Worm (Caenorhabditis elegans): ENCODE data around the gene F52B11.5.
A peak's percentile ranks its signal among the peaks of the same experiment; 100 is the strongest.

The F52B11.5 gene

DNA sequence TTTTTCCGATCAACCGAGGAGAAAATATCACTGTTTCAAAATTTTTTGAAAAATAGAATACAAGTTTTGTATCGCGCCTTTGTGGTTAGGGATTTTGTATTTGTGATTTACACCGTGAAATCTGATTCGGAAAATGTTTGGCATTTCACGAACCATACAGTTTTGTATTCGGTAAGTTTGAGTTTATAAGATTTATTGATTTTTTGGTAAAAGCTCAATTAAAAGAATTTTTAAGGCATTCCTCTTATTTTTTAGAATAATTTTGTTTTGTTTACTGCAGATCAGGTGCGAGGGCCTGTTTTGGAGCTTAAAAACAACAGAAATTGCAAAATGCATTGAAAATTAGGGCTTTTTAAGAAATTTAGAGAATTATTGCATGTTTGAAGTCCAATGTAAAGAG is 30.4 kb upstream of the F52B11.5 start:
- no peak for TF ChIP-seq M03D4.4 (tag; optimal IDR thresholded peaks at IDR 0.05)
- no peak for TF ChIP-seq nhr-28 (tag; optimal IDR thresholded peaks at IDR 0.05)
- no peak for TF ChIP-seq ces-1 (GFP tag; optimal IDR thresholded peaks at IDR 0.05)
- no peak for TF ChIP-seq lin-13 (tag; optimal IDR thresholded peaks at IDR 0.05)
- no peak for TF ChIP-seq flh-1 (GFP tag; optimal IDR thresholded peaks at IDR 0.05)
- TF ChIP-seq ztf-11 (tag; optimal IDR thresholded peaks at IDR 0.05) = no peak
- TF ChIP-seq cnd-1 (tag; optimal IDR thresholded peaks at IDR 0.05) = no peak
- TF ChIP-seq unc-62 (GFP tag; optimal IDR thresholded peaks at IDR 0.05) = no peak
- TF ChIP-seq pha-4 (tag; optimal IDR thresholded peaks at IDR 0.05) = no peak
- no peak for TF ChIP-seq elt-3 (tag; optimal IDR thresholded peaks at IDR 0.05)
- no peak for TF ChIP-seq drap-1 (GFP tag; optimal IDR thresholded peaks at IDR 0.05)
- no peak for TF ChIP-seq lin-32 (GFP tag; optimal IDR thresholded peaks at IDR 0.05)
- no peak for TF ChIP-seq bed-3 (GFP tag; optimal IDR thresholded peaks at IDR 0.05)
- TF ChIP-seq mls-2 (tag; optimal IDR thresholded peaks at IDR 0.05) = no peak

DNA sequence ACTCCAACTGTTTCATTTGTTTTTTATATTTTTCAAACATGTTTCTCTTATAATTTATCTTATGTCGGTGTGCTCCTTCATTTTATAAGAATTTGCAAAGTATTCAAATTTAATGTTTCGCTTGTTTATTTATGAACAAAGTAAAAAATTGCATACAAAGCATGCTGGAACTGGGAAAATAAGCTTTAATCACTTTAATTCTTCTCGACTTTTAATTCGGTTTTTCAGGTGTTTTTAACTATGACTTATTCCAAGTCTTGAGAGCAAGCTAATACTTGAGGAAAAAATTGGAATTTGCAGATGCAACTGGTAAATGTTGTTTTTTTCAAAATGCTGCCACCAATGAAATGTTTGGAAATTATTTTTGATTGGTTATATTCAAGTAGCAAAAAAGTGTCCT is 28.7 kb upstream of the F52B11.5 start, which contains the start of gene srz-59:
Gene srz-59, plus strand, starts transcription at position 301 of the 400 bp plus-strand sequence.
- TF ChIP-seq hlh-1 (tag; optimal IDR thresholded peaks at IDR 0.05) (no peak), bed-3 (GFP tag; optimal IDR thresholded peaks at IDR 0.05) (no peak), drap-1 (GFP tag; optimal IDR thresholded peaks at IDR 0.05) (no peak), cnd-1 (tag; optimal IDR thresholded peaks at IDR 0.05) (no peak)

DNA sequence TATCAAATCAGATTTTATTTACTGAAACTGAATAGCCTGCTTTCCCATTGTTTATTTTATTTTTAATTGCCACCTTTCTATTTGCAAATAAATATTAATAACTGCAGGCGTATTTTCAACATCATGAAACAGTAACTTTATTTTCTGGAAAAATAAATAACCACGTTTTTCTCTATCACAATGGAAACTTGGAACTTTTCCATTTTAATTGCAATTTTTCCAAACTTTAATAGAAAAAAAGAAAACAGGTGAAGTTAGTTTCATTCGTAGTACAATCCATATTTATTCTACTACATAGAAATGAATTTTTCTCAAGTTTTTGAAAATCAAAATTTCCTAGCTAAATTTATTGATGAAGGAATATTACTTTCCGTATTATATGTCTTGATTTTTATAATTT is 26.1 kb upstream of the F52B11.5 start, which contains the start of gene srz-42:
Gene srz-42, plus strand, starts transcription at position 301 of the 400 bp plus-strand sequence.
- no peak for TF ChIP-seq nhr-76 (tag; optimal IDR thresholded peaks at IDR 0.05)
- TF ChIP-seq mls-2 (tag; optimal IDR thresholded peaks at IDR 0.05) = no peak
- no peak for TF ChIP-seq nhr-2 (tag; optimal IDR thresholded peaks at IDR 0.05)
- TF ChIP-seq ztf-11 (tag; optimal IDR thresholded peaks at IDR 0.05) = no peak
- TF ChIP-seq hlh-1 (tag; optimal IDR thresholded peaks at IDR 0.05) = no peak
- no peak for TF ChIP-seq cnd-1 (tag; optimal IDR thresholded peaks at IDR 0.05)
- TF ChIP-seq M03D4.4 (tag; optimal IDR thresholded peaks at IDR 0.05) = no peak
- TF ChIP-seq zip-8 (tag; optimal IDR thresholded peaks at IDR 0.05) = no peak
- no peak for TF ChIP-seq ces-1 (GFP tag; optimal IDR thresholded peaks at IDR 0.05)
- TF ChIP-seq drap-1 (GFP tag; optimal IDR thresholded peaks at IDR 0.05) = no peak
- TF ChIP-seq lsy-2 (tag; optimal IDR thresholded peaks at IDR 0.05) = no peak
- TF ChIP-seq unc-120 (tag; optimal IDR thresholded peaks at IDR 0.05; ENCODE audit: poor library complexity, severe bottlenecking) = no peak
- TF ChIP-seq unc-39 (tag; optimal IDR thresholded peaks at IDR 0.05) = no peak
- no peak for TF ChIP-seq nhr-237 (tag; optimal IDR thresholded peaks at IDR 0.05)
- TF ChIP-seq ham-2 (GFP tag; optimal IDR thresholded peaks at IDR 0.05) = no peak
- no peak for TF ChIP-seq unc-62 (GFP tag; optimal IDR thresholded peaks at IDR 0.05)
- TF ChIP-seq ceh-83 (GFP tag; optimal IDR thresholded peaks at IDR 0.05) = no peak
- TF ChIP-seq tbx-8 (GFP tag; optimal IDR thresholded peaks at IDR 0.05) = no peak
- no peak for TF ChIP-seq ceh-39 (tag; optimal IDR thresholded peaks at IDR 0.05)

DNA sequence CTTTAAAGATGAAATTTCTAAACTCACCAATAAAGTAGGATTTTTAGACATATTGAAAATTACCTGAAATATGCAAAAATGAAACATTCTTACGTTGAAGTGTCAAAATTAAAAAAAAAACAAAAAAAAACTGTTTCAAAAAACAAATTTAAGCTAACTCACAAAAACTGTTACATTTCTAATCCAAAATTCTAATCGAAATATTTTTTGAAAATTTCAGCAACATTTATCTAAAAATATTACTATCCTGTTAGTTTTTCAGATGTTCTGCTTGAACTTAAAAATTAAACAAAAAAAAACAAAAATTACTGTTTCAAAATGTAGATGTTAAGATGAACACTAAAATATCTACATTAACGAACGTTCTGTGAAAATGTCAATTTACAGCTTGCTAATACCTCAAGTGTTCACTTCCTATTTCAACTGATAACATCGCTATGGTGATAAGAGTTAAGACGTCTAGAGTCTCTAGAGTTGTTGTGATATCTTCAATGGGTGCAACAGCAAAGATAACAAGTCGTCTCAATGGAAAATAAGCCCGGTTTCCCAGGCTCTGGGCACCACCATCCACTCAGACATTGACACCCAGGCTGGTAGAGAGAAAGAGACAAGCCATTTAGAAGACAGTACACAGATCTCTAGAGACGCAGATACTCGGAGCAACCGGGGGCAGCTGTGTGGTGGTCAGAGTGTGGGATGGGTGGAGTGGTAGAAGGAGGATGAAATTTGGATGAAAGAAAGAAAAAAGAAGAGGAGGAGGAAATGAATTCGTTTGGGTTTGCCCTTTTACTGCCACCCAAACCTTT is 25.0 kb upstream of the F52B11.5 start, which contains the start of gene H12I19.115:
Gene H12I19.115, minus strand, starts transcription at position 51 of the 806 bp plus-strand sequence.
- no peak for TF ChIP-seq lin-13 (tag; optimal IDR thresholded peaks at IDR 0.05)
- no peak for TF ChIP-seq ceh-43 (GFP tag; optimal IDR thresholded peaks at IDR 0.05)
- no peak for TF ChIP-seq mep-1 (tag; optimal IDR thresholded peaks at IDR 0.05)
- no peak for TF ChIP-seq nhr-237 (tag; optimal IDR thresholded peaks at IDR 0.05)
- TF ChIP-seq ztf-11 (tag; optimal IDR thresholded peaks at IDR 0.05) = no peak
- peak; percentile 13 for TF ChIP-seq unc-62 (GFP tag; optimal IDR thresholded peaks at IDR 0.05)
- no peak for TF ChIP-seq unc-39 (tag; optimal IDR thresholded peaks at IDR 0.05)
- no peak for TF ChIP-seq ceh-39 (tag; optimal IDR thresholded peaks at IDR 0.05)
- TF ChIP-seq tbx-8 (GFP tag; optimal IDR thresholded peaks at IDR 0.05) = no peak
- TF ChIP-seq zip-8 (tag; optimal IDR thresholded peaks at IDR 0.05) = no peak
- no peak for TF ChIP-seq snpc-4 (tag; optimal IDR thresholded peaks at IDR 0.05)
- TF ChIP-seq ces-1 (GFP tag; optimal IDR thresholded peaks at IDR 0.05) = peak; percentile 57
- TF ChIP-seq elt-1 (tag; optimal IDR thresholded peaks at IDR 0.05; ENCODE audit: borderline replicate concordance, insufficient read depth) = no peak
- no peak for TF ChIP-seq bed-3 (GFP tag; optimal IDR thresholded peaks at IDR 0.05)
- no peak for TF ChIP-seq unc-120 (tag; optimal IDR thresholded peaks at IDR 0.05; ENCODE audit: poor library complexity, severe bottlenecking)
- TF ChIP-seq ham-2 (GFP tag; optimal IDR thresholded peaks at IDR 0.05) = no peak
- TF ChIP-seq lin-32 (GFP tag; optimal IDR thresholded peaks at IDR 0.05) = peak; percentile 28
- peak; percentile 16 for TF ChIP-seq ceh-83 (GFP tag; optimal IDR thresholded peaks at IDR 0.05)
- no peak for TF ChIP-seq mab-5 (tag; optimal IDR thresholded peaks at IDR 0.05)
- TF ChIP-seq lsy-2 (tag; optimal IDR thresholded peaks at IDR 0.05) = no peak
- peak; percentile 94 for TF ChIP-seq hlh-1 (tag; optimal IDR thresholded peaks at IDR 0.05)
- no peak for TF ChIP-seq pha-4 (tag; optimal IDR thresholded peaks at IDR 0.05)
- TF ChIP-seq nhr-28 (tag; optimal IDR thresholded peaks at IDR 0.05) = no peak
- TF ChIP-seq elt-3 (tag; optimal IDR thresholded peaks at IDR 0.05) = no peak

Data from whole organism, mixed stage, embryonic.